Fruit fly (Drosophila melanogaster) whole organism, prepupa: Measurements from ENCODE around the gene CG12983.

Experiments used
- CG10631 ChIP-seq: fragments of 200-800 bp; sonication (Bioruptor generic); optimal IDR thresholded peaks from 2 replicates; lab custom pipeline; 2016; ENCODE audit warnings: missing biosample characterization, missing genetic modification characterization
- CG11294 ChIP-seq: fragments of 200-800 bp; sonication (Bioruptor generic); IDR thresholded peaks from 2 replicates; pipeline ENCODE4 v1.3.6; 2022; ENCODE audit warnings: missing biosample characterization, missing genetic modification characterization
- CG15336 ChIP-seq: fragments of 200-800 bp; sonication (Bioruptor generic); IDR thresholded peaks from 2 replicates; pipeline ENCODE4 v1.3.6; 2022; ENCODE audit warnings: missing biosample characterization, missing genetic modification characterization
- CG1621 ChIP-seq: fragments of 200-800 bp; sonication (Bioruptor generic); optimal IDR thresholded peaks from 3 replicates; lab custom pipeline; 2018; ENCODE audit warnings: missing biosample characterization, mild to moderate bottlenecking, missing genetic modification characterization
- CG3032 ChIP-seq: fragments of 200-800 bp; optimal IDR thresholded peaks from 2 replicates; lab custom pipeline; 2019; ENCODE audit warnings: missing biosample characterization, mild to moderate bottlenecking, missing genetic modification characterization, moderate library complexity
- CG31627 ChIP-seq: fragments of 200-800 bp; sonication (Bioruptor generic); optimal IDR thresholded peaks from 3 replicates; lab custom pipeline; 2016; ENCODE audit warnings: missing biosample characterization, missing genetic modification characterization
- CG32006 ChIP-seq: fragments of 200-800 bp; sonication (Bioruptor generic); optimal IDR thresholded peaks from 3 replicates; lab custom pipeline; 2017; ENCODE audit warnings: missing biosample characterization, mild to moderate bottlenecking, missing genetic modification characterization
- CG34406 ChIP-seq: fragments of 200-800 bp; sonication (Bioruptor generic); optimal IDR thresholded peaks from 3 replicates; lab custom pipeline; 2016; ENCODE audit warnings: missing biosample characterization, missing genetic modification characterization
- CG3919 ChIP-seq: fragments of 200-800 bp; sonication (Bioruptor generic); optimal IDR thresholded peaks from 3 replicates; lab custom pipeline; 2016; ENCODE audit warnings: missing biosample characterization, missing genetic modification characterization
- CG4318 ChIP-seq: fragments of 200-800 bp; sonication (Bioruptor generic); optimal IDR thresholded peaks from 3 replicates; lab custom pipeline; 2017; ENCODE audit warnings: missing biosample characterization, mild to moderate bottlenecking, missing genetic modification characterization
- CG6163 ChIP-seq: fragments of 200-800 bp; sonication (Bioruptor generic); IDR thresholded peaks from 3 replicates; pipeline ENCODE4 v1.3.6; 2022; ENCODE audit warnings: missing biosample characterization, missing genetic modification characterization
- CG6276 ChIP-seq: fragments of 200-800 bp; sonication (Bioruptor generic); optimal IDR thresholded peaks from 2 replicates; lab custom pipeline; 2017; ENCODE audit warnings: missing biosample characterization, mild to moderate bottlenecking, missing genetic modification characterization
- CG6854 ChIP-seq: fragments of 200-800 bp; sonication (Bioruptor generic); optimal IDR thresholded peaks from 2 replicates; lab custom pipeline; 2017; ENCODE audit warnings: missing biosample characterization, mild to moderate bottlenecking, missing genetic modification characterization
- CG8632 ChIP-seq: fragments of 200-800 bp; sonication (Bioruptor generic); optimal IDR thresholded peaks from 3 replicates; lab custom pipeline; 2016; ENCODE audit warnings: missing biosample characterization, missing genetic modification characterization
- Eip75B ChIP-seq: fragments of 200-800 bp; sonication (Bioruptor generic); optimal IDR thresholded peaks from 3 replicates; lab custom pipeline; 2016; ENCODE audit warnings: missing biosample characterization, missing genetic modification characterization
- Eip78C ChIP-seq: fragments of 200-800 bp; sonication (Bioruptor generic); peaks from one replicate; lab custom pipeline; 2016; ENCODE audit warnings: missing biosample characterization, missing genetic modification characterization
- Eip93F ChIP-seq: fragments of 200-800 bp; sonication (Bioruptor generic); optimal IDR thresholded peaks from 2 replicates; lab custom pipeline; 2016; ENCODE audit warnings: missing biosample characterization, mild to moderate bottlenecking, missing genetic modification characterization
- Ets21C ChIP-seq: fragments of 200-800 bp; sonication (Bioruptor generic); optimal IDR thresholded peaks from 3 replicates; lab custom pipeline; 2016; ENCODE audit warnings: missing biosample characterization, missing genetic modification characterization
- Ets96B ChIP-seq: fragments of 200-800 bp; optimal IDR thresholded peaks from 2 replicates; lab custom pipeline; 2019; ENCODE audit warnings: missing biosample characterization, mild to moderate bottlenecking, missing genetic modification characterization, moderate library complexity
- Gug ChIP-seq: fragments of 200-800 bp; sonication (Bioruptor generic); IDR thresholded peaks from 2 replicates; pipeline ENCODE4 v1.3.6; 2022; ENCODE audit warnings: missing biosample characterization, missing genetic modification characterization
- Hr38 ChIP-seq: sonication (Bioruptor generic); optimal IDR thresholded peaks from 2 replicates; lab custom pipeline; 2016; ENCODE audit warnings: missing biosample characterization, missing genetic modification characterization
- Hr39 ChIP-seq: fragments of 200-800 bp; sonication (Bioruptor generic); optimal IDR thresholded peaks from 2 replicates; lab custom pipeline; 2016; ENCODE audit warnings: missing biosample characterization, missing genetic modification characterization
- Hr4 ChIP-seq: fragments of 200-800 bp; sonication (Bioruptor generic); optimal IDR thresholded peaks from 3 replicates; lab custom pipeline; 2016; ENCODE audit warnings: missing biosample characterization, missing genetic modification characterization
- Lpt ChIP-seq: fragments of 200-800 bp; sonication (Bioruptor generic); optimal IDR thresholded peaks from 3 replicates; lab custom pipeline; 2016; ENCODE audit warnings: missing biosample characterization, missing genetic modification characterization
- OdsH ChIP-seq: fragments of 200-800 bp; sonication (Bioruptor generic); optimal IDR thresholded peaks from 3 replicates; lab custom pipeline; 2016; ENCODE audit warnings: missing biosample characterization, missing genetic modification characterization
- Sox14 ChIP-seq: fragments of 200-800 bp; sonication (Bioruptor generic); optimal IDR thresholded peaks from 3 replicates; lab custom pipeline; 2016; ENCODE audit warnings: missing biosample characterization, missing genetic modification characterization
- achi ChIP-seq: fragments of 200-800 bp; sonication (Bioruptor generic); optimal IDR thresholded peaks from 3 replicates; lab custom pipeline; 2016; ENCODE audit warnings: missing biosample characterization, missing genetic modification characterization
- acj6 ChIP-seq: fragments of 200-800 bp; sonication (Bioruptor generic); optimal IDR thresholded peaks from 3 replicates; lab custom pipeline; 2016; ENCODE audit warnings: missing biosample characterization, missing genetic modification characterization
- cyc ChIP-seq: fragments of 200-800 bp; sonication (Bioruptor generic); optimal IDR thresholded peaks from 3 replicates; lab custom pipeline; 2016; ENCODE audit warnings: missing biosample characterization, missing genetic modification characterization
- dac ChIP-seq: fragments of 200-800 bp; sonication (Bioruptor generic); optimal IDR thresholded peaks from 2 replicates; lab custom pipeline; 2017; ENCODE audit warnings: missing biosample characterization, mild to moderate bottlenecking, missing genetic modification characterization
- eg ChIP-seq: fragments of 200-800 bp; sonication (Bioruptor generic); IDR thresholded peaks from 3 replicates; pipeline ENCODE4 v1.3.6; 2022; ENCODE audit warnings: missing biosample characterization, missing genetic modification characterization
- esn ChIP-seq: fragments of 200-800 bp; sonication (Bioruptor generic); optimal IDR thresholded peaks from 2 replicates; lab custom pipeline; 2016; ENCODE audit warnings: missing biosample characterization, mild to moderate bottlenecking, missing genetic modification characterization, moderate library complexity
- fd59A ChIP-seq: fragments of 200-800 bp; sonication (Bioruptor generic); optimal IDR thresholded peaks from 2 replicates; lab custom pipeline; 2017; ENCODE audit warnings: missing biosample characterization, mild to moderate bottlenecking, missing genetic modification characterization, missing genetic modification reagents
- fd85E ChIP-seq: fragments of 200-800 bp; sonication (Bioruptor generic); optimal IDR thresholded peaks from 3 replicates; lab custom pipeline; 2016; ENCODE audit warnings: missing biosample characterization, missing genetic modification characterization
- fkh ChIP-seq: fragments of 200-800 bp; sonication (Bioruptor generic); optimal IDR thresholded peaks from 3 replicates; lab custom pipeline; 2017; ENCODE audit warnings: missing biosample characterization, mild to moderate bottlenecking, missing genetic modification characterization, moderate library complexity
- lz ChIP-seq: fragments of 200-800 bp; sonication (Bioruptor generic); optimal IDR thresholded peaks from 3 replicates; lab custom pipeline; 2016; ENCODE audit warnings: missing biosample characterization, missing genetic modification characterization
- pdm3 ChIP-seq: fragments of 200-800 bp; sonication (Bioruptor generic); optimal IDR thresholded peaks from 3 replicates; lab custom pipeline; 2016; ENCODE audit warnings: missing biosample characterization, missing genetic modification characterization
- salr ChIP-seq, 2 experiments: fragments of 200-800 bp; sonication (Bioruptor generic); optimal IDR thresholded peaks; 3 replicates each; lab custom pipeline; 2016 to 2018; ENCODE audit warnings: missing biosample characterization in 2 of 2, missing genetic modification characterization in 2 of 2, mild to moderate bottlenecking in 1 of 2
- spab ChIP-seq: fragments of 200-800 bp; sonication (Bioruptor generic); optimal IDR thresholded peaks from 2 replicates; lab custom pipeline; 2017; ENCODE audit warnings: missing biosample characterization, mild to moderate bottlenecking, missing genetic modification characterization, missing genetic modification reagents
- ss ChIP-seq, 2 experiments: fragments of 200-800 bp; sonication (Bioruptor generic); optimal IDR thresholded peaks; 2 replicates in 1 of 2; 3 replicates in 1 of 2; lab custom pipeline; 2017 to 2018; ENCODE audit warnings: mild to moderate bottlenecking in 2 of 2, missing biosample characterization in 2 of 2, missing genetic modification characterization in 2 of 2, moderate library complexity in 1 of 2
- svp ChIP-seq: fragments of 200-800 bp; sonication (Bioruptor generic); peaks from one replicate; lab custom pipeline; 2016; ENCODE audit warnings: missing biosample characterization, missing genetic modification characterization
- topi ChIP-seq: fragments of 200-800 bp; sonication (Bioruptor generic); optimal IDR thresholded peaks from 3 replicates; lab custom pipeline; 2016; ENCODE audit warnings: missing biosample characterization, missing genetic modification characterization

Gene CG12983

DNA sequence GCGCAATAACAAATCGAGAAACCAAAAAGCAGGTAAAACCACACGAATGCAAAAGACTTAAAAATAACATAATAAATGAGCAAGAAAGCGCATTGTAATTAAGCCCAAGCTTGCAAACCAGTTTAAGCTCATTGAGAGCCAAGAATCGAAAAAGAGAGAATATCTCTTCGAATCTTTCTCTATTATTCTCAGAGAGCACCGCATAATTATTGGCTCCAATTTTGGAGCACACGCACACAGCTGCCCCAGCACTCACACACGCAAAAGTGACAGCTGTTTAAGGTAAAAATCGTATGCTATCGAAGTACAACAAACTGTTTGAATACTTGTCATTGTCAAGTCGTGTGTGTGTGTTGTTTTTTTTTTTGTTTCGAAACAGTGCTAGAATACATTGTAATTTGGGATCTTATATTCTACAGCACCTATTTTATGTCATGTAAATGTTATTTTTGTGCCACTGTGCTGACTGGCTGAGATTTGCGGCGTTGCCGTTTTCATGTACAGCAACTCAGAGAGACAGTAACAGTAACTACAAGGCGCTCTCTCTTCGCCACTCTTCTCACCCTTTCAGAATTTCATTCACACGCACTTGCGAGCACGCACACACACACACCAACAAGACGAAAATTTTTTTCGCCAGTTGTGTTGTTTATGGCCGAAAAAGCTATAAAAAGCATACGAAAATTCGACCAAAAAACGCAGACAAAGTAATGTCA is 43.0 kb upstream of the CG12983 start (continued):
- peak; percentile 33 to 75 for TF ChIP-seq salr (GFP tag; optimal IDR thresholded peaks at IDR 0.05; lab: Kevin White, UChicago)
- TF ChIP-seq svp (GFP tag; lab: Kevin White, UChicago) = peak; percentile 91
- TF ChIP-seq eg (GFP tag; lab: Robert Waterston, UW) = peak; percentile 82
- TF ChIP-seq Ets21C (GFP tag; lab: Kevin White, UChicago) = peak; percentile 74
- TF ChIP-seq pdm3 (GFP tag; lab: Kevin White, UChicago) = peak; percentile 84
- peak; percentile 85 for TF ChIP-seq CG15336 (GFP tag; lab: Robert Waterston, UW)
- peak; percentile 71 for TF ChIP-seq OdsH
- peak; percentile 87 for TF ChIP-seq achi (GFP tag; lab: Kevin White, UChicago)
- TF ChIP-seq Eip75B = peak; percentile 87
- peak; percentile 61 for TF ChIP-seq Gug (GFP tag; lab: Robert Waterston, UW)
- TF ChIP-seq CG4318 (GFP tag; lab: Kevin White, UChicago) = peak; percentile 27
- peak; percentile 68 for TF ChIP-seq CG6276 (GFP tag; lab: Kevin White, UChicago)
- peak; percentile 80 for TF ChIP-seq CG31627
- TF ChIP-seq dac (GFP tag; lab: Kevin White, UChicago) = peak; percentile 46
- TF ChIP-seq spab (GFP tag; lab: Kevin White, UChicago) = peak; percentile 34
- TF ChIP-seq CG3032 (tag; lab: Kevin White, UChicago) = no peak
- no peak for TF ChIP-seq CG6854 (GFP tag; lab: Kevin White, UChicago)
- peak; percentile 89 for TF ChIP-seq Sox14 (GFP tag; lab: Kevin White, UChicago)
- no peak for TF ChIP-seq Hr38
- TF ChIP-seq Hr39 (GFP tag; lab: Kevin White, UChicago) = peak; percentile 85
- peak; percentile 86 for TF ChIP-seq lz (GFP tag; lab: Kevin White, UChicago)
- peak; percentile 88 for TF ChIP-seq esn (GFP tag; lab: Kevin White, UChicago)
- TF ChIP-seq acj6 (GFP tag; lab: Kevin White, UChicago) = peak; percentile 78
- peak; percentile 85 for TF ChIP-seq topi (GFP tag; lab: Kevin White, UChicago)
- peak; percentile 46 for TF ChIP-seq CG1621
- TF ChIP-seq CG11294 (GFP tag; lab: Robert Waterston, UW) = peak; percentile 69
- TF ChIP-seq Hr4 (GFP tag; lab: Kevin White, UChicago) = peak; percentile 69
- TF ChIP-seq Eip93F (GFP tag; lab: Kevin White, UChicago) = no peak
- TF ChIP-seq CG34406 = peak; percentile 80
- TF ChIP-seq Ets96B = peak; percentile 31
- peak; percentile 12 for TF ChIP-seq fd59A (GFP tag; lab: Kevin White, UChicago)
- TF ChIP-seq fd85E (GFP tag; lab: Kevin White, UChicago) = peak; percentile 32
- TF ChIP-seq CG32006 (GFP tag; lab: Kevin White, UChicago) = peak; percentile 73
- peak; percentile 84 for TF ChIP-seq CG3919 (GFP tag; lab: Kevin White, UChicago)
- TF ChIP-seq Eip78C (GFP tag; lab: Kevin White, UChicago) = peak; percentile 95
- TF ChIP-seq CG8632 (GFP tag; lab: Kevin White, UChicago) = peak; percentile 78
- peak; percentile 78 for TF ChIP-seq CG10631 (GFP tag; lab: Kevin White, UChicago)
- TF ChIP-seq, all 60 proteins: peak for 55

DNA sequence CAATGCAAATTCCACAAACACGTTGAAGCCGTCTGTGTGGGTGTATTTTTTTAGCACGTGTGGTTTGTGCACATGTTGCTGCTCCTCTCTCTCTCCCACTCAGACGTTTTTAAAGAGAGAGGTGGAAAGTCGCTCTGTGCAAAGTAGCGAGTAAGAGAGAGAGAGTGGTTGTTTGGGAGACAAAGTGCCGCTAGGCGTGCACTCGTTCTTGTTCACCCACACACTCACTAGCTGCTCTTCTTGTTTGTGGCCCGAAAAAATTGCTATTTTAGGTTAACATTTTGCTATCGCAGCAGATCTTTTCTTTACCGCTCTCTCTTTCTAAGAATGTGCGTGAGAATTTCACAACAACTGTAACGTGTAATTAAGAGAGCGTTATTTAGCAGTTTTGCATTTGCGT is 42.3 kb upstream of the CG12983 start:
- TF ChIP-seq fd85E (GFP tag; lab: Kevin White, UChicago) (peak; percentile 21), cyc (GFP tag; lab: Kevin White, UChicago) (no peak), Hr4 (GFP tag; lab: Kevin White, UChicago) (no peak), CG4318 (GFP tag; lab: Kevin White, UChicago) (no peak), Hr39 (GFP tag; lab: Kevin White, UChicago) (no peak), esn (GFP tag; lab: Kevin White, UChicago) (no peak), CG6163 (GFP tag; lab: Robert Waterston, UW) (peak; percentile 39; the same call in 1 of the 3 replicates), CG6276 (GFP tag; lab: Kevin White, UChicago) (no peak), Eip75B (no peak), CG3032 (tag; lab: Kevin White, UChicago) (no peak), Ets21C (GFP tag; lab: Kevin White, UChicago) (no peak), fd59A (GFP tag; lab: Kevin White, UChicago) (no peak), Sox14 (GFP tag; lab: Kevin White, UChicago) (no peak), fkh (GFP tag; lab: Kevin White, UChicago) (no peak), ss (GFP tag; optimal IDR thresholded peaks at IDR 0.05; lab: Kevin White, UChicago) (peak in 1 of 2 experiments; percentile 2), Lpt (GFP tag; lab: Kevin White, UChicago) (no peak), eg (GFP tag; lab: Robert Waterston, UW) (peak; percentile 24; the same call in 1 of the 3 replicates), Gug (GFP tag; lab: Robert Waterston, UW) (no peak)
